Fruit fly (Drosophila melanogaster): ENCODE data around the gene CG8578.

The CG8578 gene

dm6 chrX:15844139-15844538 is at the start of gene CG8578, which contains the start of gene ArgRS:
Gene CG8578 (plus strand): TSS chrX:15844476.
Gene ArgRS (minus strand): TSS chrX:15844145.
- no peak for TF ChIP-seq CG6808 (GFP tag; optimal IDR thresholded peaks at IDR 0.05)
- no peak for TF ChIP-seq CG6163 (GFP tag; IDR thresholded peaks at IDR 0.05)
- TF ChIP-seq cyc (GFP tag; optimal IDR thresholded peaks at IDR 0.05): peak; percentile 36
- peak; percentile 43 for TF ChIP-seq esn (GFP tag; optimal IDR thresholded peaks at IDR 0.05)
- peak; percentile 69 for TF ChIP-seq CG3032 (tag; optimal IDR thresholded peaks at IDR 0.05)
- TF ChIP-seq CG9139 (GFP tag; optimal IDR thresholded peaks at IDR 0.05): no peak
- TF ChIP-seq CG11762 (GFP tag; optimal IDR thresholded peaks at IDR 0.05; ENCODE audit: insufficient read depth): peak; percentile 29
- peak; percentile 29; the same call in 1 of the 2 replicates for TF ChIP-seq CG15336 (GFP tag; IDR thresholded peaks at IDR 0.05)
- TF ChIP-seq acj6 (GFP tag; optimal IDR thresholded peaks at IDR 0.05): peak; percentile 28
- TF ChIP-seq Ets21C (GFP tag; optimal IDR thresholded peaks at IDR 0.05): peak; percentile 44
- TF ChIP-seq fd59A (GFP tag; optimal IDR thresholded peaks at IDR 0.05): no peak
- peak; percentile 27 for TF ChIP-seq Sox15 (GFP tag; optimal IDR thresholded peaks at IDR 0.05)
- no peak for TF ChIP-seq Blimp-1 (GFP tag; optimal IDR thresholded peaks at IDR 0.05)
- TF ChIP-seq lz (GFP tag; optimal IDR thresholded peaks at IDR 0.05): peak; percentile 74
- peak; percentile 58 for TF ChIP-seq CG10631 (GFP tag; optimal IDR thresholded peaks at IDR 0.05)
- no peak for TF ChIP-seq Smox (GFP tag; optimal IDR thresholded peaks at IDR 0.05)
- TF ChIP-seq CG8632 (GFP tag; optimal IDR thresholded peaks at IDR 0.05): no peak
- no peak for TF ChIP-seq CG10669 (GFP tag; optimal IDR thresholded peaks at IDR 0.05)
- TF ChIP-seq dsx (GFP tag; optimal IDR thresholded peaks at IDR 0.05; ENCODE audit: poor library complexity, severe bottlenecking): no peak
- TF ChIP-seq Gug (GFP tag; IDR thresholded peaks at IDR 0.05): peak; percentile 78
- no peak for TF ChIP-seq CG11902 (GFP tag; optimal IDR thresholded peaks at IDR 0.05)
- TF ChIP-seq CG6854 (GFP tag; optimal IDR thresholded peaks at IDR 0.05): no peak
- TF ChIP-seq Hr39 (GFP tag; optimal IDR thresholded peaks at IDR 0.05): peak; percentile 60
- TF ChIP-seq dac (GFP tag; optimal IDR thresholded peaks at IDR 0.05): no peak
- TF ChIP-seq net (GFP tag; optimal IDR thresholded peaks at IDR 0.05): no peak
- no peak for TF ChIP-seq CG32006 (GFP tag; optimal IDR thresholded peaks at IDR 0.05)
- peak; percentile 17 for TF ChIP-seq OdsH (GFP tag; optimal IDR thresholded peaks at IDR 0.05)
- no peak for TF ChIP-seq CG8319 (GFP tag; optimal IDR thresholded peaks at IDR 0.05)
- peak; percentile 20 for TF ChIP-seq CG6792 (GFP tag; optimal IDR thresholded peaks at IDR 0.05)
- no peak for TF ChIP-seq pdm3 (GFP tag; optimal IDR thresholded peaks at IDR 0.05)
- TF ChIP-seq eg (GFP tag; IDR thresholded peaks at IDR 0.05): no peak; the same call in 2 of the 3 replicates
- TF ChIP-seq CG1621 (tag; optimal IDR thresholded peaks at IDR 0.05): no peak
- TF ChIP-seq CG11294 (GFP tag; IDR thresholded peaks at IDR 0.05): 0 out of 2 replicates have a peak, but pooled peaks have one; percentile 33
- TF ChIP-seq CG3919 (GFP tag; optimal IDR thresholded peaks at IDR 0.05): no peak
- no peak for TF ChIP-seq CG16779 (tag; optimal IDR thresholded peaks at IDR 0.05)
- no peak for TF ChIP-seq Eip93F (GFP tag; optimal IDR thresholded peaks at IDR 0.05)
- TF ChIP-seq CG7368 (GFP tag; optimal IDR thresholded peaks at IDR 0.05): no peak
- TF ChIP-seq CG34406 (GFP tag; optimal IDR thresholded peaks at IDR 0.05): no peak
- peak; percentile 39 for TF ChIP-seq Met (GFP tag; optimal IDR thresholded peaks at IDR 0.05)
- no peak for TF ChIP-seq fkh (GFP tag; optimal IDR thresholded peaks at IDR 0.05)
- no peak for TF ChIP-seq achi (GFP tag; optimal IDR thresholded peaks at IDR 0.05)
- peak; percentile 49 for TF ChIP-seq CG31627 (GFP tag; optimal IDR thresholded peaks at IDR 0.05)
- TF ChIP-seq Hr38 (GFP tag; optimal IDR thresholded peaks at IDR 0.05): no peak
- no peak for TF ChIP-seq salr (GFP tag; optimal IDR thresholded peaks at IDR 0.05)
- no peak for TF ChIP-seq Ets96B (tag; optimal IDR thresholded peaks at IDR 0.05)
- TF ChIP-seq Lpt (GFP tag; optimal IDR thresholded peaks at IDR 0.05): no peak
- TF ChIP-seq svp (GFP tag): no peak
- peak; percentile 91 for TF ChIP-seq Eip78C (GFP tag)
- no peak for TF ChIP-seq fd85E (GFP tag; optimal IDR thresholded peaks at IDR 0.05)
- TF ChIP-seq ss (GFP tag; optimal IDR thresholded peaks at IDR 0.05): peak in 1 of 2 experiments; percentile 67
- no peak for TF ChIP-seq CG8119 (GFP tag; IDR thresholded peaks at IDR 0.05)
- no peak for TF ChIP-seq spab (GFP tag; optimal IDR thresholded peaks at IDR 0.05)
- TF ChIP-seq Sox14 (GFP tag; optimal IDR thresholded peaks at IDR 0.05): peak; percentile 62

All from whole organism, prepupa.